Worm (Caenorhabditis elegans) whole organism, mixed stage, embryonic: Measurements from ENCODE around the gene Y17D7C.6.

Source experiments
- nhr-237 ChIP-seq: fragments of 150-350 bp; optimal IDR thresholded peaks from 2 replicates; lab custom pipeline; 2014; ENCODE audit warnings: missing biosample characterization, missing genetic modification characterization
- pha-4 ChIP-seq: fragments of 150-350 bp; optimal IDR thresholded peaks from 2 replicates; lab custom pipeline; 2018; ENCODE audit warnings: missing biosample characterization, missing genetic modification reagents, missing genetic modification characterization
- unc-120 ChIP-seq: sonication (generic microtip); optimal IDR thresholded peaks from 2 replicates; lab custom pipeline; 2017; ENCODE audit warnings: missing genetic modification characterization, missing compliant biosample characterization; ENCODE audit not compliant: poor library complexity, severe bottlenecking
- ztf-11 ChIP-seq: fragments of 150-350 bp; optimal IDR thresholded peaks from 2 replicates; lab custom pipeline; 2014; ENCODE audit warnings: missing biosample characterization, missing genetic modification characterization

DNA sequence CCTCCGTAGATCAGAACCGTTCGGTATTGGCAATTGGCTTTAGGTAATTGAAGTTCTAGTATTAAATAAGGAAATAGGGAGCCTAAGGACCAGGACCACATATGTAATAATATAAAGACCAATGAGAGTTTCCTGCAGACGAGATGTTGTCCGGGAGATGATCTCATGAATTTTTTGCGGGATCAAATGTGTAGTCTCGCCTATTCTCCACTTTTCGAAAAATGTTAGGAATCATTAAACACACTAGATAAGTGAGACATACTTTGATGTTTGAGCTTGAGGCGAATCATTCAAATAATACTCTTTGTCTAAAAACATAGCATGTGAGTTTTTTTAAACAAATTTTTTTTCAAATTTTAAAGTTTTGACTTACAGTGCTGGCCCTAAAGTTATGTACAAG is 43.4 kb downstream of the Y17D7C.6 start, which contains the start of gene F11D11.6:
- no peak for TF ChIP-seq unc-120
- no peak for TF ChIP-seq ztf-11 (tag; lab: Kevin White, UChicago)
- no peak for TF ChIP-seq nhr-237 (tag; lab: Kevin White, UChicago)
- no peak for TF ChIP-seq pha-4 (tag; lab: Kevin White, UChicago)
